Worm (Caenorhabditis elegans): ENCODE results near the gene Y62H9A.11.

Y62H9A.11 gene

DNA sequence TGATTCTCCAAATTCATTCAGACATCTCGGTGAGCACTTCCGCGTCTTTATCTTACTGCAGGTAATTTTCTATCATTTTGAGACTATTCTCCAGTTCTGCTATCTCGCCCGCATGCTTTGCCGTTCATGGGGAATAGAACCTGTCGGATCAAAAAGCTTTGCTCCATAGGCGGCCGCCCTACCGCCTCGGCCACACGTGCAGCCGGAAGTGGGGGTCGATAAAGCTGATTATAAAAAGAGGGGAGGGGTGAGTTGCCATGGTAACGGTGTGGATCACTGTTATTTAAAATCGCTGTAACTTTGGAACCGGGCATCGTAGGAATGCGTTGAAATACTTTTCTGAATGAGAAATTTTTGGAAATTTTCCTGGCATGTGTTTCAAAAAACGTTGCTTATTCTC is 36.8 kb downstream of the Y62H9A.11 start:
- TF ChIP-seq lsy-2 (tag; optimal IDR thresholded peaks at IDR 0.05) (no peak), irx-1 (tag; optimal IDR thresholded peaks at IDR 0.05) (no peak), ztf-4 (tag; optimal IDR thresholded peaks at IDR 0.05) (no peak), aha-1 (tag; optimal IDR thresholded peaks at IDR 0.05) (no peak), fkh-8 (tag; optimal IDR thresholded peaks at IDR 0.05) (peak; percentile 63), nhr-11 (tag; optimal IDR thresholded peaks at IDR 0.05) (no peak), xbp-1 (tag; optimal IDR thresholded peaks at IDR 0.05) (no peak), nhr-12 (tag; optimal IDR thresholded peaks at IDR 0.05) (no peak), dsc-1 (tag; optimal IDR thresholded peaks at IDR 0.05) (peak; percentile 44), ces-1 (GFP tag; optimal IDR thresholded peaks at IDR 0.05) (no peak), sup-37 (GFP tag; optimal IDR thresholded peaks at IDR 0.05) (no peak), efl-1 (optimal IDR thresholded peaks at IDR 0.05) (no peak), efl-1 (GFP tag; optimal IDR thresholded peaks at IDR 0.05 in 1 of 2) (no peak), nhr-84 (tag; optimal IDR thresholded peaks at IDR 0.05) (no peak), ceh-88 (GFP tag; IDR thresholded peaks at IDR 0.05) (no peak), nhr-20 (tag; optimal IDR thresholded peaks at IDR 0.05) (no peak)

DNA sequence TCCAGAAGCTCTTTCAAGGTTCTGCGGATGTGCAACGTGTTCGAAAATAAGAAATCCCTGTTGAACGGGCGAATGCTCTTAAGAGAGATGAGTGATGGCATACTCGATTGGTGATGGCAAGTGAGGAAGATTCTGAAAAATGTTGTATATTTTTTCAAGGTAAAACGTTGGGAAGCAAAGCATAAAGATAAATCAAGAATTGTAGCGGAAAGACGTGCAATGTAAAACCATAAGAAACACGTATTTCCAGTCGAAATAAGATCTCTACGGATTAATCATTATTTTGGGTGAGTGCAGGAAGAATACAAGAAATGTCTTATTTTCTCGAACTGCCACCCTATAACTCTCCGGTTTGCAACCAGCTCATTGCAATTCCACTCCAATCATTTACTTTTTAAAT is 37.9 kb downstream of the Y62H9A.11 start, which contains the start of gene dot-1.2:
TSS of gene dot-1.2 (minus strand) at position 101 of the 400 bp plus-strand sequence.
- TF ChIP-seq rnt-1 (tag; optimal IDR thresholded peaks at IDR 0.05) (no peak), unc-62 (GFP tag; optimal IDR thresholded peaks at IDR 0.05) (no peak), unc-98 (GFP tag; IDR thresholded peaks at IDR 0.05) (no peak), egl-13 (tag; optimal IDR thresholded peaks at IDR 0.05) (no peak), ceh-8 (GFP tag; optimal IDR thresholded peaks at IDR 0.05) (no peak)

DNA sequence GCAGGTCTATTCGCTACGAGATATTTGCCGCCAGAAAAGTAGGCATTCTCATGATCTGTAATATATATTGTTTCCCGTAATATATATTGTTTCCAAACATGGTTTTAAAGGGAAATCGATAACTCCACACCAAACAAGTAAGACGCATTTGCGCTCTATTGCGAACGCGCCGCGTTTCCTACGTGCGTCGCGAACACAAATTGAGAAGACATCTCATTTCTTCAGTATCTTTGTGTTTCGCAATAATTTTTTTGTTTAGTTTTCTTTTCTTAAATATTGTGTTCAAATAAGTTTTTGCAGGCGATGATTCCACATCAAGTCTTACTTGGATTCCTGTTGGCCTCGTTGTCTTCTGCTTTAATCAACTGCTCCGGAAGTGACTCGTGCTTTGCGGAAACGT is 42.1 kb downstream of the Y62H9A.11 start, which contains the start of gene F54F7.6:
TSS of gene F54F7.6 (plus strand) at position 301 of the 400 bp plus-strand sequence.
- TF ChIP-seq aly-2 (tag; optimal IDR thresholded peaks at IDR 0.05): no peak
- TF ChIP-seq unc-62 (GFP tag; optimal IDR thresholded peaks at IDR 0.05): no peak
- TF ChIP-seq nhr-76 (tag; optimal IDR thresholded peaks at IDR 0.05): no peak
- no peak for TF ChIP-seq unc-30 (tag; optimal IDR thresholded peaks at IDR 0.05)
- no peak for TF ChIP-seq ceh-88 (GFP tag; IDR thresholded peaks at IDR 0.05)
- no peak for TF ChIP-seq pqm-1 (tag; optimal IDR thresholded peaks at IDR 0.05)
- TF ChIP-seq grh-1 (GFP tag; IDR thresholded peaks at IDR 0.05): no peak
- no peak for TF ChIP-seq lin-13 (GFP tag; optimal IDR thresholded peaks at IDR 0.05)
- no peak for TF ChIP-seq efl-3 (GFP tag; optimal IDR thresholded peaks at IDR 0.05)
- no peak for TF ChIP-seq C04F5.9 (tag; optimal IDR thresholded peaks at IDR 0.05)
- TF ChIP-seq mef-2 (tag; optimal IDR thresholded peaks at IDR 0.05): no peak
- TF ChIP-seq alr-1 (tag; optimal IDR thresholded peaks at IDR 0.05; ENCODE audit: borderline replicate concordance): no peak
- TF ChIP-seq ceh-63 (GFP tag; optimal IDR thresholded peaks at IDR 0.05): no peak
- TF ChIP-seq rnt-1 (tag; optimal IDR thresholded peaks at IDR 0.05): no peak
- no peak for TF ChIP-seq lin-39 (tag; optimal IDR thresholded peaks at IDR 0.05)
- no peak for TF ChIP-seq lin-14 (GFP tag; optimal IDR thresholded peaks at IDR 0.05)
- no peak for TF ChIP-seq egl-13 (tag; optimal IDR thresholded peaks at IDR 0.05)

DNA sequence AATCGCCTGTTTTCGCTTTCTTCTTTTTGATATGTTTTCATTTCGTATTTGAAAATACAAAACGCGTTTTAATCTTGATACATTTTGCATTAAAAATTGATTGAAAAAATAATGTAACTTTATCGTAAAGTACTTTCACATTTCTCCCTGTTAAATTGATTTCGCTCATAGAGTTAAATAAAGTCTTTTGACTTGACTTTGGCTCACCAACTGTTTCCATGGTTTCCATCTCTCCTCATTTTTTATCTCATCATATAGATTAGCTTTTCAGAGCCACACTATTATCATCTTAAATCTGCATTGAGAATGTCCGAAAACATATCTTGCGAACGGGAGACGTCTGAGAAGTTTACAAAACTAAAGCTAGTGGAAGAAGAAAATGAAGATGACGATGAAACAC is 43.9 kb downstream of the Y62H9A.11 start, which contains the start of gene F54F7.10:
TSS of gene F54F7.10 (plus strand) at position 301 of the 400 bp plus-strand sequence.
- TF ChIP-seq nhr-19 (GFP tag; conservative IDR thresholded peaks at IDR 0.05) (no peak), nhr-237 (tag; optimal IDR thresholded peaks at IDR 0.05) (no peak), nhr-12 (tag; optimal IDR thresholded peaks at IDR 0.05) (no peak), fkh-8 (tag; optimal IDR thresholded peaks at IDR 0.05) (no peak), nhr-85 (tag) (no peak), pax-3 (tag; optimal IDR thresholded peaks at IDR 0.05) (no peak), mdl-1 (tag; optimal IDR thresholded peaks at IDR 0.05) (no peak), efl-1 (optimal IDR thresholded peaks at IDR 0.05) (no peak), efl-1 (GFP tag; optimal IDR thresholded peaks at IDR 0.05 in 1 of 2) (no peak), dsc-1 (tag; optimal IDR thresholded peaks at IDR 0.05) (no peak), nhr-28 (tag; optimal IDR thresholded peaks at IDR 0.05) (no peak), C04F5.9 (tag; optimal IDR thresholded peaks at IDR 0.05) (no peak), mab-9 (GFP tag; IDR thresholded peaks at IDR 0.05) (no peak), hlh-17 (GFP tag; optimal IDR thresholded peaks at IDR 0.05; ENCODE audit: borderline replicate concordance) (no peak), pag-3 (tag; optimal IDR thresholded peaks at IDR 0.05; ENCODE audit: borderline replicate concordance, insufficient read depth) (no peak), Y116A8C.19 (tag; optimal IDR thresholded peaks at IDR 0.05; ENCODE audit: borderline replicate concordance) (no peak), ceh-90 (tag; optimal IDR thresholded peaks at IDR 0.05) (no peak), xbp-1 (tag; optimal IDR thresholded peaks at IDR 0.05) (no peak), mef-2 (tag; optimal IDR thresholded peaks at IDR 0.05) (no peak)

Data from whole organism, L1 larva.